Worm (Caenorhabditis elegans): ENCODE results near the gene hacl-1.
A peak's percentile ranks its signal among the peaks of the same experiment; 100 is the strongest.

The hacl-1 gene

DNA sequence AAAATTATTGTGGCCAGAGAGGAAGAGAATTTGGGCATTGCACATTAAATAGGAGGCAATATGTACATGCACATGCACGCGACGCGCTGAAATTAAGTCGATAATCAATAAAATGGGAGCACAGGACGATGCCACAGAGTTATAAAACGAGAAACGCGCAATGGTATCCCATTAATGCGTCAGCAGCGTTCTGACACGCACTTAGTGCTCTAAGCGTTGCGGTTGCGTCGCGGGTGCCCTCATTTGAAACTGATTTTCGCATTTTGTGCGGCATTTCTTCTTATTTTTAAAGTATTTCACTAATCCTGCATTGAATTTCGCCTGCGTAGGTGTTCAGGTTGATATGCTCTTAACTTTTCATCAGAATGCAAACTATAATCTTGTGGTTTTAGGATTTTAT is 39.7 kb downstream of the hacl-1 start, which contains the start of gene rsp-1 (continued):
- peak; percentile 96 for TF ChIP-seq nhr-23 (tag; optimal IDR thresholded peaks at IDR 0.05)
- TF ChIP-seq tbx-2 (tag; optimal IDR thresholded peaks at IDR 0.05): peak; percentile 74
- no peak for TF ChIP-seq ama-1 (optimal IDR thresholded peaks at IDR 0.05)
- no peak for TF ChIP-seq mml-1 (tag; optimal IDR thresholded peaks at IDR 0.05)
- no peak for TF ChIP-seq fkh-10 (GFP tag; optimal IDR thresholded peaks at IDR 0.05)
- no peak for TF ChIP-seq eor-1 (tag; optimal IDR thresholded peaks at IDR 0.05)
- TF ChIP-seq hmg-11 (tag; optimal IDR thresholded peaks at IDR 0.05): peak; percentile 80
- TF ChIP-seq lin-15B (tag; optimal IDR thresholded peaks at IDR 0.05): peak; percentile 90
- no peak for TF ChIP-seq fos-1 (tag; optimal IDR thresholded peaks at IDR 0.05)
- TF ChIP-seq elt-1 (tag; optimal IDR thresholded peaks at IDR 0.05): peak; percentile 26
- peak; percentile 82 for TF ChIP-seq jun-1 (tag; optimal IDR thresholded peaks at IDR 0.05)
- TF ChIP-seq lsy-12 (tag; optimal IDR thresholded peaks at IDR 0.05): peak; percentile 89
- no peak for TF ChIP-seq nhr-77 (tag; optimal IDR thresholded peaks at IDR 0.05)

DNA sequence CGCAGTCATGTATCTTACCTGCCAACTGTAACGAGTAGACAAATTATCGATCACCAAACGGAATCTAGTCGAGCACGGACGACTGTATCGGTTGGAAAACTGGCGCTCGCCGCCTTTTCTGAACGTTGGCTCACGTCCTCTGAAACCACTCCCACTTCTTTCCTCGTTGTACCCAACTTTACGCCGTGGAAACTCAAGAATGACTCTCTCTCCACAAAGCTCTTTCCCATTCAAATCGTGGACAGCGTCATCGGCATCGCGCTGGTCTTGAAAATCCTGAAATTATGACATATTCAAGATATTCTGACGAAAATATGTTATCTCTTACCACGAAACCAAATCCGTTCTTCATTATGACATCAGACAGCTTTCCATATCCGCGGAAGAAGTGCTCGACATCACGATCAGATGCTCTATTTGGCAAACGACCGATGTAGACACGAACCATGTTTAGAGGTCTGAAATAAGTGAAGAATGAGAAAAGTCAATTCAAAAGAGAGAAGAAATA is 40.2 kb downstream of the hacl-1 start, which contains the start of gene rsp-2:
rsp-2 (minus strand) TSS at position 458 of the 508 bp plus-strand sequence.
- TF ChIP-seq jun-1 (tag; optimal IDR thresholded peaks at IDR 0.05) (no peak), eor-1 (tag; optimal IDR thresholded peaks at IDR 0.05) (no peak), pha-4 (tag; optimal IDR thresholded peaks at IDR 0.05) (no peak), zag-1 (tag; optimal IDR thresholded peaks at IDR 0.05) (no peak), ceh-9 (tag; optimal IDR thresholded peaks at IDR 0.05) (no peak), ZK546.5 (tag; optimal IDR thresholded peaks at IDR 0.05) (no peak)

DNA sequence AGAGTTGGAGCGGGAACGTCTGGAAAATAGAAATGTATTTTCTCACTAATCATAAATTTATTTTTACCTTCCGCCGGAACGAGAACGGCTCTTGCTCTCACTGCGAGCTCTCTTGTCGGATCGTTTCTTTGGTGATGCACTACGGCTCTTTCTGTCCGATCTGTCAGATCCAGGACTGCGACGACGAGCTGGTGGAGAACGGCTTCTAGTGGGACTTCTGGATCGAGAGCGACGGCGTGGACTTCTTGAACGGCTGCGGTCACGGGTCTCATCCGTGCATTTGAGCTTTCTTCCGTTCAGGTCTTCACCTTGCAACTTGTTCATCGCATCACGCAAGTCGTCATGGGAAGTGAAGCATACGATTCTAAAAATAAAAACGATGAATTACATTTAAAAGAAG is 41.0 kb downstream of the hacl-1 start:
- no peak for TF ChIP-seq mdl-1 (tag; optimal IDR thresholded peaks at IDR 0.05)
- no peak for TF ChIP-seq ceh-82 (tag; optimal IDR thresholded peaks at IDR 0.05)
- TF ChIP-seq eor-1 (tag; optimal IDR thresholded peaks at IDR 0.05): no peak
- TF ChIP-seq ztf-4 (tag; optimal IDR thresholded peaks at IDR 0.05): no peak
- TF ChIP-seq nhr-237 (tag; optimal IDR thresholded peaks at IDR 0.05): no peak
- no peak for TF ChIP-seq nfya-1 (tag; optimal IDR thresholded peaks at IDR 0.05; ENCODE audit: insufficient read depth)
- no peak for TF ChIP-seq ama-1 (optimal IDR thresholded peaks at IDR 0.05)

DNA sequence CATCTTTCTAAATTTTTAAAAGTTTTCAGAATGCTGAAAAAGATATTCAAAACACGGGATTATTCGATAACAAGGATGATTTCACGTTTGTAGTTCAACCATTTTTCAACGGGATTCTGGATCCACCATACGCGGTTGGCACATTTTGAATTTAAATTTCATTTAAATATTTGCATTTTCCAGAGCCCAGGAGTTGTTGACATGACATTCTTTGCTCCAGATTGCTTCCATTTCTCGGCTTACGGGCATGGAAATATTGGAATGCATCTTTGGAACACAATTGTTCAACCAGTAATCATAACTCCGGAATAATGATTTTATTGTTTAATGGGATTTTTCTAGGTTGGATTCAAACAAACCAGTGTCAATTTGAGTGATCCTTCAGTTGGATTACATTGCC is 41.9 kb downstream of the hacl-1 start:
- TF ChIP-seq fkh-10 (GFP tag; optimal IDR thresholded peaks at IDR 0.05) (no peak), fkh-2 (tag; optimal IDR thresholded peaks at IDR 0.05) (no peak), ceh-82 (tag; optimal IDR thresholded peaks at IDR 0.05) (no peak), nhr-43 (tag; optimal IDR thresholded peaks at IDR 0.05; ENCODE audit: poor library complexity, severe bottlenecking) (no peak), pha-4 (tag; optimal IDR thresholded peaks at IDR 0.05) (no peak)

DNA sequence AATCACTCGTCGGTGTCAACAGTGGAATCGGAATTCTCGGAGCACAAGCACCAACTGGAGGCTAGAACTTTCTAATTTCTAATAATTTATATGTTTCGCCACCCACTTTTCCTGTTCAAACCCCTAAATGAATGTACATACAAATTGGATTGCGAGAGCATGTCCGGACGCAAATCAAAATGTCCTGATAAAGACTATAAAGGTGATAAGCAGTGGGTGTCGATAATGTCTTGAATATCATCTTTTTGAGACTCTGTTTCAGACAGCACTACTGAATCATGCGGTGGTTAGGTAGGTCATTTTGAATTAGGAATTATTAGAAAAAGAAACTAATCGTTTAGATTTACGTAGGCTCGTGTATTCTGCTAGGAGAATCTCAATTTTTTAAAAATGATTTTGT is 44.0 kb downstream of the hacl-1 start, which contains the start of gene W02B12.1:
W02B12.1 (plus strand) TSS at position 269 of the 400 bp plus-strand sequence.
- no peak for TF ChIP-seq skn-1 (tag; optimal IDR thresholded peaks at IDR 0.05)
- peak; percentile 77 for TF ChIP-seq elt-2 (tag; optimal IDR thresholded peaks at IDR 0.05)
- TF ChIP-seq pqm-1 (tag; optimal IDR thresholded peaks at IDR 0.05): peak; percentile 72
- TF ChIP-seq fos-1 (tag; optimal IDR thresholded peaks at IDR 0.05): no peak
- TF ChIP-seq ceh-82 (tag; optimal IDR thresholded peaks at IDR 0.05): no peak
- no peak for TF ChIP-seq nhr-25 (tag; optimal IDR thresholded peaks at IDR 0.05)
- TF ChIP-seq sea-2 (GFP tag; optimal IDR thresholded peaks at IDR 0.05): no peak

DNA sequence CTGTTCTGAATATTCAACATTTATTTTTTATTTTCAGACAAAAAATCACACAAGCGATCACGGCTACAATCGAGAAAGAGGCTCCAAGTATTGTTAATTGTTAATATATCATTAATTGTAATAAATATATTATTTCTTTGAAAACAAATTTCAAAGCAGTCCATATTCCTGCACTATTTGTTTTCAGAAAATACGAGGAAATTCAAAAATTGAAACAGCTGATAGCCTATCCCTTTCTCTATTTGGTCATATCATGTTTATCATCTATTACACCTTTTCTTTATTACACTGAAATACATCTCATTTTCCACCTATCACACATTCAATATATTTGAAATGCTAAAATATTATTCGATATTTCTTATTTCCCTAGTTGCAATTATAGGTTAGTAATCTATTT is 47.8 kb downstream of the hacl-1 start, which contains the start of gene W02B12.13:
W02B12.13 (plus strand) TSS at position 301 of the 400 bp plus-strand sequence.
- TF ChIP-seq fkh-10 (GFP tag; optimal IDR thresholded peaks at IDR 0.05): no peak
- TF ChIP-seq elt-1 (tag; optimal IDR thresholded peaks at IDR 0.05): no peak
- TF ChIP-seq nhr-67 (tag; optimal IDR thresholded peaks at IDR 0.05): no peak
- no peak for TF ChIP-seq nhr-77 (tag; optimal IDR thresholded peaks at IDR 0.05)
- TF ChIP-seq nhr-237 (tag; optimal IDR thresholded peaks at IDR 0.05): no peak
- TF ChIP-seq tbx-2 (tag; optimal IDR thresholded peaks at IDR 0.05): no peak

DNA sequence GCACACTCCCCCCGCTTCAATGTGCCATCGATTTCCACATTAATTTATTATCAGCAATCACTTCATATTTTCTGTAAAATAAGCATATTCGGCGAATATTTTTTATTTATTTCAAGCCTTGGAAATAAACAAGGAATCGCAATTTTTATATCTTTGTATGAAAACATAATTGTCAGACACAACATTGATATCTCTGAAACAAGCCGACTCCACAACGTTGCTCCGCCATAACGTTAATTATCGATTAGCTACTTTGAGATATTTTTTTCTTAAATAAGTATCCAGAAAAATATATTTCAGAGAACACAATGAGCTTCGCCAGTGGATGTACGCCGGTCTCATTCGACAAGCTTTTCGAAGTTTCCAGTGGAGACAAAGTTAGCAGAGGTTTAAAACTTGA is 48.9 kb downstream of the hacl-1 start, which contains the start of gene adbp-1:
adbp-1 (plus strand) TSS at position 301 of the 400 bp plus-strand sequence.
- TF ChIP-seq pqm-1 (tag; optimal IDR thresholded peaks at IDR 0.05) (no peak), elt-3 (tag; optimal IDR thresholded peaks at IDR 0.05) (no peak), elt-1 (tag; optimal IDR thresholded peaks at IDR 0.05) (no peak), nhr-12 (tag; optimal IDR thresholded peaks at IDR 0.05) (no peak), ztf-11 (tag; optimal IDR thresholded peaks at IDR 0.05) (no peak), fkh-10 (GFP tag; optimal IDR thresholded peaks at IDR 0.05) (no peak), mml-1 (tag; optimal IDR thresholded peaks at IDR 0.05) (no peak), fkh-2 (tag; optimal IDR thresholded peaks at IDR 0.05) (no peak), ceh-9 (tag; optimal IDR thresholded peaks at IDR 0.05) (no peak), ceh-82 (tag; optimal IDR thresholded peaks at IDR 0.05) (no peak), nhr-23 (tag; optimal IDR thresholded peaks at IDR 0.05) (no peak), egl-5 (tag; optimal IDR thresholded peaks at IDR 0.05) (no peak), eor-1 (tag; optimal IDR thresholded peaks at IDR 0.05) (no peak), aly-2 (tag; optimal IDR thresholded peaks at IDR 0.05) (no peak), ztf-4 (tag; optimal IDR thresholded peaks at IDR 0.05) (no peak), sea-2 (GFP tag; optimal IDR thresholded peaks at IDR 0.05) (no peak), egl-27 (tag; optimal IDR thresholded peaks at IDR 0.05) (no peak), nhr-76 (tag; optimal IDR thresholded peaks at IDR 0.05) (no peak), jun-1 (tag; optimal IDR thresholded peaks at IDR 0.05) (no peak)

Data from whole organism, L3 larva.